Fruit fly (Drosophila melanogaster): Measurements from ENCODE around the gene nAChRalpha1.

- TF ChIP-seq cnc (optimal IDR thresholded peaks at IDR 0.05), result no peak
- TF ChIP-seq CG1620 (GFP tag; optimal IDR thresholded peaks at IDR 0.05), result no peak
- no peak for TF ChIP-seq Clk (GFP tag; optimal IDR thresholded peaks at IDR 0.05)
- TF ChIP-seq CG7045 (GFP tag; optimal IDR thresholded peaks at IDR 0.05), result no peak
Measured at dm6 chr3R:24481040-24481439, 24.1 kb upstream of the nAChRalpha1 start.

Measured in whole organism, adult.